Fruit fly (Drosophila melanogaster) whole organism, embryonic: Measurements from ENCODE around the gene RpS3.

Source experiments
- CG11247 ChIP-seq: fragments of 200-800 bp; sonication (Bioruptor generic); IDR thresholded peaks from 2 replicates; pipeline ENCODE4 v1.3.6; 2022; ENCODE audit warnings: missing biosample characterization, missing genetic modification characterization
- CG11398 ChIP-seq: fragments of 200-800 bp; sonication (Bioruptor generic); optimal IDR thresholded peaks from 2 replicates; lab custom pipeline; 2016; ENCODE audit warnings: missing biosample characterization, missing genetic modification characterization
- CG12155 ChIP-seq: fragments of 200-800 bp; sonication (Bioruptor generic); optimal IDR thresholded peaks from 3 replicates; lab custom pipeline; 2016; ENCODE audit warnings: missing biosample characterization, missing genetic modification characterization
- CG13624 ChIP-seq: fragments of 200-800 bp; sonication (Bioruptor generic); optimal IDR thresholded peaks from 2 replicates; lab custom pipeline; 2016; ENCODE audit warnings: missing biosample characterization, missing genetic modification characterization
- CG15601 ChIP-seq: fragments of 200-800 bp; sonication (Bioruptor generic); optimal IDR thresholded peaks from 3 replicates; lab custom pipeline; 2019; ENCODE audit warnings: missing biosample characterization, mild to moderate bottlenecking, missing genetic modification characterization, moderate library complexity
- CG16863 ChIP-seq: fragments of 200-800 bp; sonication (Bioruptor generic); optimal IDR thresholded peaks from 3 replicates; lab custom pipeline; 2016; ENCODE audit warnings: missing biosample characterization, missing genetic modification characterization
- CG2116 ChIP-seq: fragments of 200-800 bp; sonication (Bioruptor generic); optimal IDR thresholded peaks from 3 replicates; lab custom pipeline; 2018; ENCODE audit warnings: missing biosample characterization, mild to moderate bottlenecking, missing genetic modification characterization
- CG2678 ChIP-seq: fragments of 200-800 bp; sonication (Bioruptor generic); optimal IDR thresholded peaks from 3 replicates; lab custom pipeline; 2019; ENCODE audit warnings: missing biosample characterization, mild to moderate bottlenecking, missing genetic modification characterization, moderate library complexity
- CG30403 ChIP-seq: fragments of 200-800 bp; sonication (Bioruptor generic); optimal IDR thresholded peaks from 3 replicates; lab custom pipeline; 2016; ENCODE audit warnings: missing biosample characterization, missing genetic modification characterization
- CG32767 ChIP-seq: fragments of 200-800 bp; sonication (Bioruptor generic); IDR thresholded peaks from 2 replicates; pipeline ENCODE4 v1.3.6; 2022; ENCODE audit warnings: missing biosample characterization, missing genetic modification characterization
- CG32772 ChIP-seq: fragments of 200-800 bp; sonication (Bioruptor generic); IDR thresholded peaks from 2 replicates; pipeline ENCODE4 v1.3.6; 2022; ENCODE audit warnings: missing biosample characterization, missing genetic modification characterization
- CG33213 ChIP-seq: fragments of 200-800 bp; sonication (Bioruptor generic); optimal IDR thresholded peaks from 3 replicates; lab custom pipeline; 2016; ENCODE audit warnings: missing biosample characterization, missing genetic modification characterization
- CG4730 ChIP-seq: fragments of 200-800 bp; sonication (Bioruptor generic); IDR thresholded peaks from 2 replicates; pipeline ENCODE4 v1.3.6; 2022; ENCODE audit warnings: missing biosample characterization, missing genetic modification characterization
- CG4820 ChIP-seq: fragments of 200-800 bp; sonication (Bioruptor generic); optimal IDR thresholded peaks from 3 replicates; lab custom pipeline; 2016; ENCODE audit warnings: missing biosample characterization, missing genetic modification characterization
- CG5953 ChIP-seq: fragments of 200-800 bp; sonication (Bioruptor generic); IDR thresholded peaks from 2 replicates; pipeline ENCODE4 v1.3.6; 2022; ENCODE audit warnings: missing biosample characterization, missing genetic modification characterization
- CG6689 ChIP-seq: fragments of 200-800 bp; sonication (Bioruptor generic); IDR thresholded peaks from 2 replicates; pipeline ENCODE4 v1.3.6; 2022; ENCODE audit warnings: missing biosample characterization, missing genetic modification characterization
- CG6813 ChIP-seq: fragments of 200-800 bp; sonication (Bioruptor generic); optimal IDR thresholded peaks from 2 replicates; lab custom pipeline; 2017; ENCODE audit warnings: missing biosample characterization, missing genetic modification characterization, mild to moderate bottlenecking, moderate library complexity, missing genetic modification reagents
- CG8765 ChIP-seq: fragments of 200-800 bp; sonication (Bioruptor generic); IDR thresholded peaks from 2 replicates; pipeline ENCODE4 v1.3.6; 2022; ENCODE audit warnings: missing biosample characterization, missing genetic modification characterization
- CG9437 ChIP-seq: fragments of 200-800 bp; sonication (Bioruptor generic); optimal IDR thresholded peaks from 2 replicates; lab custom pipeline; 2018; ENCODE audit warnings: missing biosample characterization, mild to moderate bottlenecking, missing genetic modification characterization
- CTCF ChIP-seq: fragments of 200-800 bp; sonication (Bioruptor generic); optimal IDR thresholded peaks from 2 replicates; lab custom pipeline; 2017; ENCODE audit warnings: missing biosample characterization, mild to moderate bottlenecking, missing genetic modification characterization, moderate library complexity
- Camta ChIP-seq: fragments of 200-800 bp; sonication (Bioruptor generic); optimal IDR thresholded peaks from 2 replicates; lab custom pipeline; 2016; ENCODE audit warnings: missing biosample characterization, missing genetic modification characterization
- Dbx ChIP-seq: fragments of 200-800 bp; sonication (Bioruptor generic); IDR thresholded peaks from 3 replicates; pipeline ENCODE4 v1.3.6; 2022; ENCODE audit warnings: missing biosample characterization, missing genetic modification characterization
- Dll ChIP-seq: fragments of 200-800 bp; sonication (Bioruptor generic); IDR thresholded peaks from 4 replicates; pipeline ENCODE4 v1.3.6; 2022; ENCODE audit warnings: missing biosample characterization, missing genetic modification characterization; ENCODE audit not compliant: partially characterized antibody
- Eip74EF ChIP-seq, 2 experiments: fragments of 200-800 bp in 1 of 2; fragments of >200 bp in 1 of 2; sonication (Bioruptor generic) in 1 of 2; optimal IDR thresholded peaks; 2 replicates each; lab custom pipeline; 2017 to 2019; ENCODE audit warnings: missing biosample characterization in 2 of 2, missing genetic modification characterization in 2 of 2, mild to moderate bottlenecking in 1 of 2, moderate library complexity in 1 of 2
- H15 ChIP-seq: fragments of 200-800 bp; sonication (Bioruptor generic); IDR thresholded peaks from 3 replicates; pipeline ENCODE4 v1.3.6; 2022; ENCODE audit warnings: missing biosample characterization, missing genetic modification characterization
- Hmx ChIP-seq: fragments of 200-800 bp; sonication (Bioruptor generic); optimal IDR thresholded peaks from 2 replicates; lab custom pipeline; 2016; ENCODE audit warnings: missing biosample characterization, missing genetic modification characterization
- Hsf ChIP-seq: fragments of 200-800 bp; sonication (Bioruptor generic); optimal IDR thresholded peaks from 3 replicates; lab custom pipeline; 2016; ENCODE audit warnings: missing biosample characterization, missing genetic modification characterization
- Myb ChIP-seq: fragments of 200-800 bp; sonication (Bioruptor generic); optimal IDR thresholded peaks from 2 replicates; lab custom pipeline; 2016; ENCODE audit warnings: missing biosample characterization, missing genetic modification characterization
- NFAT ChIP-seq: fragments of 200-800 bp; sonication (Bioruptor generic); IDR thresholded peaks from 2 replicates; pipeline ENCODE4 v1.3.6; 2022; ENCODE audit warnings: missing biosample characterization, missing genetic modification characterization
- PHDP ChIP-seq: fragments of 200-800 bp; sonication (Bioruptor generic); optimal IDR thresholded peaks from 3 replicates; lab custom pipeline; 2018; ENCODE audit warnings: missing biosample characterization, mild to moderate bottlenecking, missing genetic modification characterization, moderate library complexity
- al ChIP-seq: fragments of 200-800 bp; sonication (Bioruptor generic); IDR thresholded peaks from 2 replicates; pipeline ENCODE4 v1.3.6; 2022; ENCODE audit warnings: missing biosample characterization, missing genetic modification characterization
- bsh ChIP-seq, 2 experiments: fragments of 200-800 bp; sonication (Bioruptor generic); optimal IDR thresholded peaks; 2 replicates each; lab custom pipeline; 2017 to 2018; ENCODE audit warnings: mild to moderate bottlenecking in 2 of 2, missing biosample characterization in 2 of 2, missing genetic modification characterization in 2 of 2, moderate library complexity in 1 of 2
- dimm ChIP-seq: fragments of 200-800 bp; sonication (Bioruptor generic); IDR thresholded peaks from 2 replicates; pipeline ENCODE4 v1.3.6; 2022; ENCODE audit warnings: missing biosample characterization, missing genetic modification characterization
- h ChIP-seq: fragments of >200 bp; optimal IDR thresholded peaks from 2 replicates; lab custom pipeline; 2017
- her ChIP-seq: fragments of 200-800 bp; sonication (Bioruptor generic); optimal IDR thresholded peaks from 2 replicates; lab custom pipeline; 2016; ENCODE audit warnings: missing biosample characterization, missing genetic modification characterization
- klu ChIP-seq: fragments of 200-800 bp; sonication (Bioruptor generic); IDR thresholded peaks from 2 replicates; pipeline ENCODE4 v1.3.6; 2022; ENCODE audit warnings: missing biosample characterization, missing genetic modification characterization
- lab ChIP-seq: fragments of 200-800 bp; sonication (Bioruptor generic); optimal IDR thresholded peaks from 3 replicates; lab custom pipeline; 2017; ENCODE audit warnings: missing biosample characterization, missing genetic modification characterization, mild to moderate bottlenecking, moderate library complexity, missing genetic modification reagents
- lola ChIP-seq, 3 experiments: fragments of >200 bp in 2 of 3; fragments of 200-800 bp in 1 of 3; sonication (Bioruptor generic) in 1 of 3; optimal IDR thresholded peaks; 2 replicates each; lab custom pipeline; 2017 to 2019; ENCODE audit warnings: missing biosample characterization in 3 of 3, missing genetic modification characterization in 3 of 3, mild to moderate bottlenecking in 1 of 3, moderate library complexity in 1 of 3
- luna ChIP-seq: fragments of 200-800 bp; sonication (Bioruptor generic); optimal IDR thresholded peaks from 2 replicates; lab custom pipeline; 2016; ENCODE audit warnings: missing biosample characterization, missing genetic modification characterization
- maf-S ChIP-seq: fragments of 200-800 bp; sonication (Bioruptor generic); optimal IDR thresholded peaks from 2 replicates; lab custom pipeline; 2016; ENCODE audit warnings: missing biosample characterization, missing genetic modification characterization
- onecut ChIP-seq: fragments of 200-800 bp; sonication (Bioruptor generic); IDR thresholded peaks from 2 replicates; pipeline ENCODE4 v1.3.6; 2022; ENCODE audit warnings: missing biosample characterization, missing genetic modification characterization
- pfk ChIP-seq: fragments of 200-800 bp; sonication (Bioruptor generic); optimal IDR thresholded peaks from 2 replicates; lab custom pipeline; 2018; ENCODE audit warnings: missing biosample characterization, mild to moderate bottlenecking, missing genetic modification characterization, moderate library complexity
- pita ChIP-seq: fragments of 200-800 bp; sonication (Bioruptor generic); optimal IDR thresholded peaks from 2 replicates; lab custom pipeline; 2017; ENCODE audit warnings: missing biosample characterization, mild to moderate bottlenecking, missing genetic modification characterization
- ranshi ChIP-seq: fragments of 200-800 bp; sonication (Bioruptor generic); IDR thresholded peaks from 2 replicates; pipeline ENCODE4 v1.3.6; 2022; ENCODE audit warnings: missing biosample characterization, missing genetic modification characterization
- rib ChIP-seq: fragments of 200-800 bp; sonication (Bioruptor generic); IDR thresholded peaks from 2 replicates; pipeline ENCODE4 v1.3.6; 2022; ENCODE audit warnings: missing biosample characterization, missing genetic modification characterization
- row ChIP-seq: fragments of 200-800 bp; sonication (Bioruptor generic); IDR thresholded peaks from 3 replicates; pipeline ENCODE4 v1.3.6; 2022; ENCODE audit warnings: missing biosample characterization, missing genetic modification characterization
- sc ChIP-seq, 3 experiments: fragments of >200 bp in 2 of 3; fragments of 200-800 bp in 1 of 3; sonication (Bioruptor generic) in 1 of 3; optimal IDR thresholded peaks; 2 replicates in 2 of 3; 3 replicates in 1 of 3; lab custom pipeline; 2017; ENCODE audit warnings: mild to moderate bottlenecking in 1 of 3, missing biosample characterization in 1 of 3, missing genetic modification characterization in 1 of 3, missing genetic modification reagents in 1 of 3
- sens ChIP-seq: fragments of 200-800 bp; sonication (Bioruptor generic); peaks from one replicate; lab custom pipeline; 2016; ENCODE audit warnings: missing biosample characterization, missing genetic modification characterization
- slou ChIP-seq: fragments of 200-800 bp; sonication (Bioruptor generic); optimal IDR thresholded peaks from 3 replicates; lab custom pipeline; 2016; ENCODE audit warnings: missing biosample characterization, missing genetic modification characterization
- zf30C ChIP-seq: fragments of 200-800 bp; sonication (Bioruptor generic); optimal IDR thresholded peaks from 3 replicates; lab custom pipeline; 2018; ENCODE audit warnings: missing biosample characterization, mild to moderate bottlenecking, missing genetic modification characterization
- zfh1 ChIP-seq: fragments of 200-800 bp; sonication (Bioruptor generic); IDR thresholded peaks from 3 replicates; pipeline ENCODE4 v1.3.6; 2022; ENCODE audit warnings: missing biosample characterization, missing genetic modification characterization

RpS3 gene

DNA sequence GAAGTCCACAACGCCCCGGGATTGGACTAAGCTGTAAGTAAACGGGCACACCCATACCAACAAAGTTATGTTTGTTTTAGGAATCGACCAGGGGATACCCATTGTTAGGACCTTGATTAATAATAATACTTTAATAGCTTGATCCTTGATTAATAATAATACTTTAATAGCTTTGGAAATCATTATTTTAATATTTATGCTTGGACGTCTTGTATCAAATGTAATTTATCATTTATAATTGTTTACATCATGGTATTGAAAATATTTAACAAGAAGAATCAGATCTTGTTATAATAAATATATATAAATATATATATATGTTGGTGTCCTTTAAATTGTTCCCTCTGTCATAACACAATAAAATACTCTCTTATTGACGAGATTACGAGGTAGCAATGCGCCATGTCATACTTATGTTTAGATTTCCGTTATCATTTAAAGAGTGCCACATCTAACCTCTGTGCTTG, 1.7 kb upstream of the RpS3 start (continued):
- TF ChIP-seq CG33213 (GFP tag; lab: Kevin White, UChicago), result no peak
- no peak for TF ChIP-seq pita (GFP tag; lab: Kevin White, UChicago)
- TF ChIP-seq maf-S, result no peak
- no peak for TF ChIP-seq CTCF
- TF ChIP-seq row (GFP tag; lab: Robert Waterston, UW), result peak; percentile 89
- TF ChIP-seq CG5953 (GFP tag; lab: Robert Waterston, UW), result no peak; the same call in 1 of the 2 replicates
- TF ChIP-seq CG8765, result no peak
- TF ChIP-seq CG13624 (GFP tag; lab: Kevin White, UChicago), result peak; percentile 28
- no peak for TF ChIP-seq H15
- TF ChIP-seq CG16863, result no peak
- no peak for TF ChIP-seq her (GFP tag; lab: Kevin White, UChicago)
- no peak for TF ChIP-seq Dll
- TF ChIP-seq bsh (GFP tag; optimal IDR thresholded peaks at IDR 0.05; lab: Kevin White, UChicago), result peak; percentile 64 to 93
- peak; percentile 89 for TF ChIP-seq CG15601 (tag; lab: Kevin White, UChicago)
- TF ChIP-seq CG32767 (GFP tag; lab: Robert Waterston, UW), result peak; percentile 87
- TF ChIP-seq dimm (GFP tag; lab: Robert Waterston, UW), result no peak
- no peak for TF ChIP-seq pfk (GFP tag; lab: Kevin White, UChicago)
- TF ChIP-seq NFAT (GFP tag; lab: Robert Waterston, UW), result peak; percentile 53
- peak; percentile 72 for TF ChIP-seq CG4730
- TF ChIP-seq al (GFP tag; lab: Robert Waterston, UW), result peak; percentile 70; the same call in 1 of the 2 replicates
- TF ChIP-seq CG2116 (GFP tag; lab: Kevin White, UChicago), result peak; percentile 45
- TF ChIP-seq Hsf (GFP tag; lab: Kevin White, UChicago), result peak; percentile 38
- no peak for TF ChIP-seq zf30C (GFP tag; lab: Kevin White, UChicago)
- TF ChIP-seq Myb (GFP tag; lab: Kevin White, UChicago), result no peak
- TF ChIP-seq CG11398 (GFP tag; lab: Kevin White, UChicago), result no peak
- TF ChIP-seq CG12155, result peak; percentile 83
- peak; percentile 52 for TF ChIP-seq onecut
- TF ChIP-seq ranshi, result peak; percentile 80
- TF ChIP-seq rib (GFP tag; lab: Robert Waterston, UW), result peak; percentile 50; the same call in 1 of the 2 replicates
- TF ChIP-seq zfh1, result peak; percentile 76
- TF ChIP-seq PHDP, result peak; percentile 96
- peak; percentile 87 for TF ChIP-seq CG6689 (GFP tag; lab: Robert Waterston, UW)
- TF ChIP-seq luna (GFP tag; lab: Kevin White, UChicago), result no peak
- no peak for TF ChIP-seq h (lab: Kevin White, UChicago)
- TF ChIP-seq slou, result no peak
- TF ChIP-seq CG4820 (GFP tag; lab: Kevin White, UChicago), result peak; percentile 51
- TF ChIP-seq lola (GFP tag; optimal IDR thresholded peaks at IDR 0.05; lab: Kevin White, UChicago), result peak in 1 of 3 experiments; percentile 90
- TF ChIP-seq Hmx (GFP tag; lab: Kevin White, UChicago), result no peak
- peak; percentile 46; the same call in 1 of the 3 replicates for TF ChIP-seq Dbx (GFP tag; lab: Robert Waterston, UW)
- TF ChIP-seq CG30403 (GFP tag; lab: Kevin White, UChicago), result peak; percentile 72
- TF ChIP-seq CG2678 (tag; lab: Kevin White, UChicago), result peak; percentile 81
- peak; percentile 91 for TF ChIP-seq CG9437 (GFP tag; lab: Kevin White, UChicago)
- TF ChIP-seq sens (GFP tag; lab: Kevin White, UChicago), result peak; percentile 74
- no peak for TF ChIP-seq sc (optimal IDR thresholded peaks at IDR 0.05; lab: Kevin White, UChicago)
- TF ChIP-seq sc (GFP tag; optimal IDR thresholded peaks at IDR 0.05; lab: Kevin White, UChicago), result peak; percentile 75
- peak; percentile 75; the same call in 1 of the 2 replicates for TF ChIP-seq CG11247 (GFP tag; lab: Robert Waterston, UW)
- peak; percentile 67 for TF ChIP-seq CG6813 (GFP tag; lab: Kevin White, UChicago)
- 0 out of 2 replicates have a peak, but pooled peaks have one; percentile 16 for TF ChIP-seq klu (GFP tag; lab: Robert Waterston, UW)
- TF ChIP-seq Eip74EF (GFP tag; optimal IDR thresholded peaks at IDR 0.05; lab: Kevin White, UChicago), result peak in 1 of 2 experiments; percentile 88
- peak; percentile 70 for TF ChIP-seq CG32772
- TF ChIP-seq lab (GFP tag; lab: Kevin White, UChicago), result peak; percentile 85
- TF ChIP-seq Camta (GFP tag; lab: Kevin White, UChicago), result no peak
